Worm (Caenorhabditis elegans): Measurements from ENCODE around the gene lgc-39.

DNA sequence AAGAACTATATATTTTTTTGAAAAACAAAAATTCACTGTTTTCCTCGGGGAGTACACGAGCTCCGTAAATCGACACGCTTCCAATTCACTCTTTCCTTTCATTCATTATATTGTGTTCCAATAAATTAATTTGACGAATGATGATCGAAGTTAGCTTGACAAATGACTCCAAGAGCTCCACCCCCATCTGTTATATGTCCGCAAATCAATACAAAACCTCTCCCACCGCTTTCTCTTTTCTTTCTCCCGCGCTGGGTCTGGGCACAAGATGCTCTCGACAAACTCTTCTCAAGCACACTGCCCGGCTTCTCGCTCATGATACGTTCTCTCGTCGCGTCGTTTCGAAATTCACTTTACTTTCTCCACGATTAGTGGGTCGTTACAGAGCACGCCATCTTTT, 48.6 kb downstream of the lgc-39 start, which contains the start of gene C13F10.1:
- TF ChIP-seq dao-5 (tag; optimal IDR thresholded peaks at IDR 0.05) (no peak), W03F9.2 (tag; optimal IDR thresholded peaks at IDR 0.05) (no peak), him-1 (tag; optimal IDR thresholded peaks at IDR 0.05) (no peak)

All from whole organism, L4/young adult.